Fruit fly (Drosophila melanogaster) whole organism, larva: ENCODE data around the gene rept.
A peak's percentile ranks its signal among the peaks of the same experiment; 100 is the strongest.

Experiments used
- noc ChIP-seq: fragments of 200-800 bp; sonication (Bioruptor generic); optimal IDR thresholded peaks from 3 replicates; lab custom pipeline; 2019; ENCODE audit warnings: missing biosample characterization, mild to moderate bottlenecking, missing genetic modification characterization, moderate library complexity

Gene rept

dm6 chr3L:19254715-19255428 lies at the start of gene rept, which contains the start of gene mRpL21:
rept (plus strand) TSS chr3L:19255340.
mRpL21 (minus strand) TSS chr3L:19255061.
- TF ChIP-seq noc (tag; lab: Kevin White, UChicago), result peak; percentile 66

- no peak for TF ChIP-seq noc (tag; lab: Kevin White, UChicago)
These were observed 49.4 kb upstream of the rept start for dm6 chr3L:19205764-19206163.

dm6 chr3L:19214223-19214622 lies 40.9 kb upstream of the rept start:
- no peak for TF ChIP-seq noc (tag; lab: Kevin White, UChicago)

dm6 chr3L:19216377-19216776 lies 38.8 kb upstream of the rept start:
- TF ChIP-seq noc (tag; lab: Kevin White, UChicago), result no peak

- no peak for TF ChIP-seq noc (tag; lab: Kevin White, UChicago)
These were observed 33.7 kb upstream of the rept start for dm6 chr3L:19221455-19221854.

dm6 chr3L:19225687-19226086 lies 29.5 kb upstream of the rept start:
- TF ChIP-seq noc (tag; lab: Kevin White, UChicago), result no peak

dm6 chr3L:19228371-19228817 lies 26.7 kb upstream of the rept start:
- TF ChIP-seq noc (tag; lab: Kevin White, UChicago), result no peak

dm6 chr3L:19228857-19229398 lies 26.2 kb upstream of the rept start:
- no peak for TF ChIP-seq noc (tag; lab: Kevin White, UChicago)

- no peak for TF ChIP-seq noc (tag; lab: Kevin White, UChicago)
These were observed 25.6 kb upstream of the rept start for dm6 chr3L:19229491-19229890.

dm6 chr3L:19230801-19231547 lies 24.2 kb upstream of the rept start:
- TF ChIP-seq noc (tag; lab: Kevin White, UChicago), result no peak

- no peak for TF ChIP-seq noc (tag; lab: Kevin White, UChicago)
These were observed 23.5 kb upstream of the rept start for dm6 chr3L:19231608-19232007.

dm6 chr3L:19233798-19234781 lies 21.1 kb upstream of the rept start:
- TF ChIP-seq noc (tag; lab: Kevin White, UChicago), result no peak

- no peak for TF ChIP-seq noc (tag; lab: Kevin White, UChicago)
These were observed 20.0 kb upstream of the rept start, which contains the start of gene fz2 for dm6 chr3L:19234922-19235702. fz2 (minus strand) TSS chr3L:19235373.

- no peak for TF ChIP-seq noc (tag; lab: Kevin White, UChicago)
These were observed 19.1 kb upstream of the rept start, which contains the start of gene CG33647 for dm6 chr3L:19236060-19236459. CG33647 (plus strand) TSS chr3L:19236360.
